Worm (Caenorhabditis elegans) whole organism, young adult: ENCODE data around the gene C16D2.1.
A peak's percentile ranks its signal among the peaks of the same experiment; 100 is the strongest.

Source experiments
- B0261.1 ChIP-seq: sonication (generic microtip); optimal IDR thresholded peaks from 2 replicates; lab custom pipeline; 2016; ENCODE audit warnings: mild to moderate bottlenecking, missing genetic modification characterization, moderate library complexity, missing compliant biosample characterization
- B0336.3 ChIP-seq: fragments of 200-800 bp; sonication (Bioruptor generic); IDR thresholded peaks from 2 replicates; pipeline ENCODE4 v1.3.6; 2022; ENCODE audit warnings: missing genetic modification characterization, missing compliant biosample characterization
- C06A6.2 ChIP-seq: fragments of 200-800 bp; sonication (Bioruptor generic); conservative IDR thresholded peaks from 2 replicates; pipeline ENCODE4 v1.3.6; 2022; ENCODE audit warnings: missing genetic modification characterization, missing compliant biosample characterization
- C17E4.6 ChIP-seq: fragments of 200-800 bp; sonication (Bioruptor generic); IDR thresholded peaks from 2 replicates; pipeline ENCODE4 v1.3.6; 2022; ENCODE audit warnings: missing genetic modification reagents, missing genetic modification characterization, missing compliant biosample characterization
- F22D6.2 ChIP-seq: sonication (generic microtip); optimal IDR thresholded peaks from 2 replicates; lab custom pipeline; 2016; ENCODE audit warnings: mild to moderate bottlenecking, missing genetic modification characterization, missing compliant biosample characterization
- F33H1.4 ChIP-seq: fragments of 200-800 bp; sonication (Bioruptor generic); IDR thresholded peaks from 2 replicates; pipeline ENCODE4 v1.3.6; 2022; ENCODE audit warnings: missing genetic modification reagents, missing genetic modification characterization, missing compliant biosample characterization
- F49E8.2 ChIP-seq: sonication (generic microtip); optimal IDR thresholded peaks from 3 replicates; lab custom pipeline; 2017; ENCODE audit warnings: missing genetic modification characterization, mild to moderate bottlenecking, missing compliant biosample characterization, antibody characterized with exemption, moderate library complexity; ENCODE audit not compliant: insufficient read depth
- F52B5.7 ChIP-seq: sonication (generic microtip); optimal IDR thresholded peaks from 2 replicates; lab custom pipeline; 2016; ENCODE audit warnings: mild to moderate bottlenecking, missing genetic modification characterization, missing compliant biosample characterization
- F57A8.1 ChIP-seq: fragments of 200-800 bp; sonication (Bioruptor generic); optimal IDR thresholded peaks from 2 replicates; lab custom pipeline; 2018; ENCODE audit warnings: mild to moderate bottlenecking, missing genetic modification characterization, moderate library complexity, missing compliant biosample characterization
- T07F8.4 ChIP-seq: sonication (generic microtip); optimal IDR thresholded peaks from 2 replicates; lab custom pipeline; 2016; ENCODE audit warnings: mild to moderate bottlenecking, missing genetic modification characterization, moderate library complexity, missing compliant biosample characterization
- Y53G8AR.9 ChIP-seq: fragments of 200-800 bp; sonication (Bioruptor generic); conservative IDR thresholded peaks from 2 replicates; pipeline ENCODE4 v1.3.6; 2022; ENCODE audit warnings: missing genetic modification reagents, missing genetic modification characterization, missing compliant biosample characterization
- Y56A3A.18 ChIP-seq: fragments of 200-800 bp; sonication (Bioruptor generic); IDR thresholded peaks from 2 replicates; pipeline ENCODE4 v1.3.6; 2022; ENCODE audit warnings: missing genetic modification reagents, missing genetic modification characterization, missing compliant biosample characterization
- ZK185.1 ChIP-seq: sonication (generic microtip); optimal IDR thresholded peaks from 2 replicates; lab custom pipeline; 2016; ENCODE audit warnings: mild to moderate bottlenecking, missing genetic modification characterization, missing compliant biosample characterization; ENCODE audit not compliant: poor library complexity, severe bottlenecking
- ama-1 ChIP-seq, 3 experiments: fragments of 150-350 bp in 1 of 3; sonication (generic microtip) in 2 of 3; optimal IDR thresholded peaks; 2 replicates each; lab custom pipeline; 2014 to 2018; ENCODE audit warnings: missing biosample characterization in 2 of 3, missing genetic modification characterization in 2 of 3, missing genetic modification reagents in 2 of 3
- atf-7 ChIP-seq: sonication (generic microtip); optimal IDR thresholded peaks from 2 replicates; lab custom pipeline; 2017; ENCODE audit warnings: mild to moderate bottlenecking, missing genetic modification characterization, missing compliant biosample characterization
- attf-3 ChIP-seq: fragments of 200-800 bp; sonication (Bioruptor generic); conservative IDR thresholded peaks from 2 replicates; pipeline ENCODE4 v1.3.6; 2022; ENCODE audit warnings: missing genetic modification reagents, missing genetic modification characterization, missing compliant biosample characterization
- attf-6 ChIP-seq: fragments of 200-800 bp; sonication (Bioruptor generic); IDR thresholded peaks from 2 replicates; pipeline ENCODE4 v1.3.6; 2022; ENCODE audit warnings: missing genetic modification reagents, missing genetic modification characterization, missing compliant biosample characterization
- cebp-1 ChIP-seq, 2 experiments: fragments of 200-800 bp in 1 of 2; sonication (Bioruptor generic) in 1 of 2; sonication (generic microtip) in 1 of 2; IDR thresholded peaks in 1 of 2; optimal IDR thresholded peaks in 1 of 2; 2 replicates each; pipeline versions ENCODE4 v1.3.6 to Lab custom; 2017 to 2022; ENCODE audit warnings: missing compliant biosample characterization in 2 of 2, missing genetic modification characterization in 2 of 2, mild to moderate bottlenecking in 1 of 2, missing genetic modification reagents in 1 of 2, moderate library complexity in 1 of 2
- ceh-58 ChIP-seq: fragments of 200-800 bp; sonication (Bioruptor generic); IDR thresholded peaks from 2 replicates; pipeline ENCODE4 v1.3.6; 2022; ENCODE audit warnings: missing genetic modification characterization, missing compliant biosample characterization
- die-1 ChIP-seq: sonication (generic microtip); optimal IDR thresholded peaks from 2 replicates; lab custom pipeline; 2016; ENCODE audit warnings: missing genotype, mild to moderate bottlenecking, missing genetic modification characterization, missing compliant biosample characterization
- dox-1 ChIP-seq: fragments of 200-800 bp; sonication (Bioruptor generic); IDR thresholded peaks from 2 replicates; pipeline ENCODE4 v1.3.6; 2022; ENCODE audit warnings: missing genetic modification reagents, missing genetic modification characterization, missing compliant biosample characterization
- ets-4 ChIP-seq: fragments of 200-800 bp; sonication (Bioruptor generic); optimal IDR thresholded peaks from 2 replicates; lab custom pipeline; 2018; ENCODE audit warnings: mild to moderate bottlenecking, missing genetic modification characterization, missing compliant biosample characterization
- fkh-3 ChIP-seq: sonication (generic microtip); optimal IDR thresholded peaks from 2 replicates; lab custom pipeline; 2016; ENCODE audit warnings: mild to moderate bottlenecking, missing genetic modification characterization, missing compliant biosample characterization
- hlh-12 ChIP-seq: sonication (generic microtip); optimal IDR thresholded peaks from 2 replicates; lab custom pipeline; 2016; ENCODE audit warnings: missing genetic modification characterization, missing compliant biosample characterization
- lag-1 ChIP-seq: fragments of 200-800 bp; sonication (Bioruptor generic); IDR thresholded peaks from 2 replicates; pipeline ENCODE4 v1.3.6; 2022; ENCODE audit warnings: missing genetic modification reagents, missing genetic modification characterization, missing compliant biosample characterization
- lin-40 ChIP-seq: sonication (generic microtip); optimal IDR thresholded peaks from 2 replicates; lab custom pipeline; 2016; ENCODE audit warnings: missing genetic modification characterization, mild to moderate bottlenecking, missing compliant biosample characterization, missing genotype, missing genetic modification reagents
- lsl-1 ChIP-seq: fragments of 200-800 bp; sonication (Bioruptor generic); optimal IDR thresholded peaks from 2 replicates; lab custom pipeline; 2018; ENCODE audit warnings: mild to moderate bottlenecking, missing genetic modification characterization, moderate library complexity, missing compliant biosample characterization
- madf-8 ChIP-seq: fragments of 200-800 bp; sonication (Bioruptor generic); conservative IDR thresholded peaks from 2 replicates; pipeline ENCODE4 v1.3.6; 2022; ENCODE audit warnings: missing genetic modification reagents, missing genetic modification characterization, missing compliant biosample characterization
- nfya-1 ChIP-seq: sonication (generic microtip); optimal IDR thresholded peaks from 2 replicates; lab custom pipeline; 2017; ENCODE audit warnings: antibody characterized with exemption, missing compliant biosample characterization, missing genetic modification characterization, borderline replicate concordance; ENCODE audit not compliant: insufficient read depth
- nfyb-1 ChIP-seq: fragments of 200-800 bp; sonication (Bioruptor generic); IDR thresholded peaks from 2 replicates; pipeline ENCODE4 v1.3.6; 2022; ENCODE audit warnings: missing genetic modification reagents, missing genetic modification characterization, missing compliant biosample characterization
- nhr-179 ChIP-seq: sonication (generic microtip); optimal IDR thresholded peaks from 2 replicates; lab custom pipeline; 2016; ENCODE audit warnings: mild to moderate bottlenecking, missing genetic modification characterization, missing compliant biosample characterization
- nhr-80 ChIP-seq: sonication (generic microtip); optimal IDR thresholded peaks from 2 replicates; lab custom pipeline; 2016; ENCODE audit warnings: missing genetic modification characterization, missing compliant biosample characterization
- nhr-90 ChIP-seq: sonication (generic microtip); optimal IDR thresholded peaks from 2 replicates; lab custom pipeline; 2016; ENCODE audit warnings: missing genotype, mild to moderate bottlenecking, missing genetic modification characterization, missing compliant biosample characterization
- pbrm-1 ChIP-seq: fragments of 200-800 bp; sonication (Bioruptor generic); IDR thresholded peaks from 2 replicates; pipeline ENCODE4 v1.3.6; 2022; ENCODE audit warnings: missing genetic modification reagents, missing genetic modification characterization, missing compliant biosample characterization
- sdz-38 ChIP-seq: sonication (generic microtip); optimal IDR thresholded peaks from 2 replicates; lab custom pipeline; 2016; ENCODE audit warnings: missing genotype, missing genetic modification characterization, missing compliant biosample characterization
- snpc-3.4 ChIP-seq: sonication (generic microtip); optimal IDR thresholded peaks from 2 replicates; lab custom pipeline; 2017; ENCODE audit warnings: missing genetic modification characterization, mild to moderate bottlenecking, missing compliant biosample characterization, antibody characterized with exemption, moderate library complexity, missing genotype, missing genetic modification reagents
- tlf-1 ChIP-seq: fragments of 200-800 bp; sonication (Bioruptor generic); optimal IDR thresholded peaks from 2 replicates; lab custom pipeline; 2018; ENCODE audit warnings: mild to moderate bottlenecking, missing genetic modification characterization, missing compliant biosample characterization
- unc-62 ChIP-seq: fragments of 150-350 bp; optimal IDR thresholded peaks from 2 replicates; lab custom pipeline; 2014; ENCODE audit warnings: missing biosample characterization, missing genetic modification reagents, missing genetic modification characterization
- ztf-18 ChIP-seq: sonication (generic microtip); optimal IDR thresholded peaks from 2 replicates; lab custom pipeline; 2016; ENCODE audit warnings: missing genotype, mild to moderate bottlenecking, missing genetic modification characterization, missing compliant biosample characterization
- ztf-25 ChIP-seq: fragments of 200-800 bp; sonication (Bioruptor generic); IDR thresholded peaks from 2 replicates; pipeline ENCODE4 v1.3.6; 2022; ENCODE audit warnings: missing genetic modification reagents, missing genetic modification characterization, missing compliant biosample characterization

Gene C16D2.1

DNA sequence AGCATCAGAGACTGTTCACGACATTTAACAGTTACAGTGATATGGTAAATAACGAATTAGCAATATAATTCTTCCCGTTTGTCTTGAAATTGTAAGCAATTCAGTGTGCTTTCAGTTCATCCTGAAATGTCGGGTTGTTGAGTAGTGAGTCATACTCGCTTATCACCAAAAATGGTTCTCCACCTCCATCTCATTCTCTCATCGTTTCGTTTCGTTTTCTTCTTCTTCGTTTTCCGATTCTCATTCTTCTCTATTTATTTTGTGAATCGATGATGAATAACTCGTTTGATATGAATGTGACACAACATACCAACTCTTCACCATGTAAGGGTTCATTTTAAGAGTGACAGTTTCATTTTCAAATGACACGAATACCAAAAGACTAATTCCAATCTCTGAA lies 15.1 kb upstream of the C16D2.1 start:
- TF ChIP-seq ets-4 (GFP tag; lab: Kevin White, UChicago) (peak; percentile 33), tlf-1 (GFP tag; lab: Kevin White, UChicago) (no peak), C17E4.6 (no peak), nhr-80 (peak; percentile 84), nhr-179 (no peak), Y53G8AR.9 (GFP tag; lab: Robert Waterston, UW) (no peak), nhr-90 (tag; lab: Kevin White, UChicago) (no peak), Y56A3A.18 (GFP tag; lab: Robert Waterston, UW) (no peak), madf-8 (no peak), lsl-1 (GFP tag; lab: Kevin White, UChicago) (no peak), nfya-1 (tag; lab: Kevin White, UChicago) (no peak), dox-1 (GFP tag; lab: Robert Waterston, UW) (peak; percentile 16; the same call in 1 of the 2 replicates), snpc-3.4 (tag; lab: Kevin White, UChicago) (no peak)

DNA sequence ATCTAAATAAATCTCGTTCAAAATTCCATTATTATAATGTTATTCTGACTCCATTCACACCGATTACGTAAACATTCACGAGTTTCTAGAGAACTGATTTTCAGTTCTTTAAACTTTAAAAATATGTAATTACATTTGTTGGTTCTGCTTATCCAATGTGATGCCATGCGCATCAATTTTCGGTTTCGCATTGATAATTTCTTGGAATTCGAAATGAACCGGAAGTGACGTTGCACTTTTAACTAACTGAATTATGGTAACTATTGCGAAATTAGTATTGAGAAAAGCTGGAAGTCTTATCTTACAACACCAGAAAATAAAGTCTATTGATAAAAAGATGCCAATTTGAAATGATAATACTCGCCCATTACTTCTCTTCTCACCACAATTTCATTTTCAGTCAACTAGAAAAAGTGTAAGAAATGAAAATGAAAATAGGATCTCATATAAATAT lies 13.6 kb upstream of the C16D2.1 start:
- TF ChIP-seq lin-40 (tag; lab: Kevin White, UChicago) (peak; percentile 10), sdz-38 (tag; lab: Kevin White, UChicago) (no peak), pbrm-1 (GFP tag; lab: Robert Waterston, UW) (no peak), nhr-80 (peak; percentile 57), tlf-1 (GFP tag; lab: Kevin White, UChicago) (no peak), lag-1 (GFP tag; lab: Robert Waterston, UW) (no peak), unc-62 (GFP tag; lab: Kevin White, UChicago) (peak; percentile 7), attf-6 (GFP tag; lab: Robert Waterston, UW) (no peak), die-1 (tag; lab: Kevin White, UChicago) (no peak), T07F8.4 (tag; lab: Kevin White, UChicago) (no peak), ama-1 (optimal IDR thresholded peaks at IDR 0.05; lab: Kevin White, UChicago) (no peak), ama-1 (GFP tag; optimal IDR thresholded peaks at IDR 0.05; lab: Kevin White, UChicago) (peak in 1 of 2 experiments; percentile 7), atf-7 (tag; lab: Kevin White, UChicago) (peak; percentile 34), cebp-1 (GFP tag; IDR thresholded peaks at IDR 0.05; lab: Robert Waterston, UW) (peak; percentile 85), cebp-1 (tag; optimal IDR thresholded peaks at IDR 0.05; lab: Kevin White, UChicago) (peak; percentile 93), nfyb-1 (GFP tag; lab: Robert Waterston, UW) (no peak), nfya-1 (tag; lab: Kevin White, UChicago) (no peak), F33H1.4 (GFP tag; lab: Robert Waterston, UW) (no peak)

DNA sequence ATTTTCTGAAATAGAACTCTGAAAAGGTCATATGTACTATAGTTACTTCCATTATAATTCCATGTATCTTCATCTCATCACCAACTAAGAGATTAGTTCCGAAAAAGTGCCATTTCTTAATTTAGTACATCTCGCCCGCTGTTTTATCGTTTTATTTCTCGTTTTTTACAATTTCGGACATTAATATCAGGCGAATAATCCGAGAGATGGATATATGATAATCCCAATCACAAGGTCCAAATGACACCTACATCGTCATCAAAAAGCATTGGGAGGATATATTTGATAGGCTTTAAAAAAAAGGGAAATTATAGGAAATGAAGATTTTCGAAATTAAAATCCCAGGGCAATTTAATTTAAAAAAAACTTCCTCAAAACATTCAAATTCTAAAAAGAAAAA lies 11.1 kb upstream of the C16D2.1 start:
- peak; percentile 42 for TF ChIP-seq ZK185.1 (tag; lab: Kevin White, UChicago)
- no peak for TF ChIP-seq F22D6.2 (tag; lab: Kevin White, UChicago)

DNA sequence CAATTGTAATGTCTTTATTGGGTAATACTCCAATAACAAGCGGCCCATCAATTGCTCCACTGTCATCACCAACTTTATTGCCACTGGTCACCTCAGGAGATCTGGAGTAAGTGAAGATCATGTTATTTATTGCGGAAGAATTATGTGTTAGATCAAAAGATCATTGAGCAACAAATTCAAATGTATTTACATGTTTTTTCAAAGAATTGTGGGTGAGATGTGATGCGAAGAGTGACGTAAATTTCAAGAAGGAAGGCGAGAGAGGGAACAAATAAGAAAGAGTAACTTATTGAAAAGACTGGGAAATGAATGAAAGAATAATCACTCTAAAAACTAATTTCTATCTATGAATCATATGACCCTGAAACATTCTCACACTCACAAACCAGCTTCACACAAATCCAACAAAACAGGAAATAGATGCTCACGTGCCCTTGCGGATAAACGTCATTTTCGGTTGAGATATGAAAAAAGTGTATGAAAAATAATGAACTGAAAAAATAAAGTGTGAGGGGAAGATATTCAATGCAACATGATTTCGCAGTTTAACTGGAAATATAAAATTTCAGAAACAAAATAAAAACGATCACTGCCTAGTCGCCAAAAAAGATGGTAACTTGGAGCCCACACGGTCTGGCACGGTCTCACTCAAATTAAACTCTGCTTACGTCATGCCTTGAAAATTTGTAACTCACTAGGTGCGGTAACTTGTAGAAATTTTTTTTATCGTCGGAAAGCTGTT lies 10.5 kb upstream of the C16D2.1 start:
- TF ChIP-seq F49E8.2 (tag; lab: Kevin White, UChicago) (no peak), ceh-58 (GFP tag; lab: Robert Waterston, UW) (no peak), attf-3 (no peak), B0261.1 (tag; lab: Kevin White, UChicago) (no peak), B0336.3 (no peak), F52B5.7 (tag; lab: Kevin White, UChicago) (no peak), ztf-18 (tag; lab: Kevin White, UChicago) (no peak), ztf-25 (GFP tag; lab: Robert Waterston, UW) (no peak), fkh-3 (no peak), hlh-12 (tag; lab: Kevin White, UChicago) (no peak), C06A6.2 (no peak), F57A8.1 (GFP tag; lab: Kevin White, UChicago) (no peak)
